Worm (Caenorhabditis elegans): Measurements from ENCODE around the gene dgk-2.

dgk-2 gene

ce11 chrX:4504108-4504668 is at the start of gene dgk-2:
TSS of gene dgk-2 (minus strand) at chrX:4504388.
- TF ChIP-seq C34F6.9 (tag; optimal IDR thresholded peaks at IDR 0.05) (peak; percentile 54), nhr-129 (tag; optimal IDR thresholded peaks at IDR 0.05) (peak; percentile 22), nhr-25 (tag; optimal IDR thresholded peaks at IDR 0.05) (peak; percentile 19), crh-2 (tag; optimal IDR thresholded peaks at IDR 0.05) (peak; percentile 45), nhr-10 (tag; optimal IDR thresholded peaks at IDR 0.05) (no peak), fos-1 (tag; optimal IDR thresholded peaks at IDR 0.05) (peak; percentile 4), mdl-1 (tag; optimal IDR thresholded peaks at IDR 0.05) (peak in 1 of 2 experiments; percentile 8), lsy-2 (tag; optimal IDR thresholded peaks at IDR 0.05) (peak in 1 of 2 experiments; percentile 18), nhr-21 (tag; optimal IDR thresholded peaks at IDR 0.05) (no peak)

ce11 chrX:4553491-4553890 is 49.3 kb upstream of the dgk-2 start:
- TF ChIP-seq elt-3 (tag; optimal IDR thresholded peaks at IDR 0.05) (no peak), nhr-12 (tag; optimal IDR thresholded peaks at IDR 0.05) (no peak), F13H6.1 (tag; optimal IDR thresholded peaks at IDR 0.05) (peak; percentile 17), sma-9 (GFP tag; optimal IDR thresholded peaks at IDR 0.05) (peak; percentile 6), sma-9 (tag; optimal IDR thresholded peaks at IDR 0.05) (no peak), nhr-129 (tag; optimal IDR thresholded peaks at IDR 0.05) (peak; percentile 16)

DNA sequence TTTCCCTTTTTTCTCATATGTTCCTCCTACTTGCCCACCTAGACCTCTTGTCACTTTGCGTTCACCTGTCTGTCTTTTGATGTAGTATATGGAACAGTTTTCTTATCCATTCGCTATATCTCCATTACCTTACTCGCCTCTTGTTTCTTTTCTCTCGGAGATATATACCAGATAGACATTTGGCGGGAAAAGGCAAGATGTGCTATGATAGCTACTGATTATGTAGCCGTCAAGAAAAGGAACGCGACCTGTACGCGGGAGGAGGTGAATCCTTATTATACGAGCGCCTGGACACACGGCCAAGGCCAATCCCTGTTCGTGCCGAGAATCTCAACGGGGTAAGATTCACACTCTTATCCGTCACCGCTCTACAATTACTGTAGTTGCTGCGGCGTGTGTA is 48.8 kb upstream of the dgk-2 start:
- TF ChIP-seq sma-9 (GFP tag; optimal IDR thresholded peaks at IDR 0.05): peak; percentile 8
- no peak for TF ChIP-seq sma-9 (tag; optimal IDR thresholded peaks at IDR 0.05)
- TF ChIP-seq alr-1 (tag; optimal IDR thresholded peaks at IDR 0.05): no peak
- TF ChIP-seq fos-1 (tag; optimal IDR thresholded peaks at IDR 0.05): no peak

DNA sequence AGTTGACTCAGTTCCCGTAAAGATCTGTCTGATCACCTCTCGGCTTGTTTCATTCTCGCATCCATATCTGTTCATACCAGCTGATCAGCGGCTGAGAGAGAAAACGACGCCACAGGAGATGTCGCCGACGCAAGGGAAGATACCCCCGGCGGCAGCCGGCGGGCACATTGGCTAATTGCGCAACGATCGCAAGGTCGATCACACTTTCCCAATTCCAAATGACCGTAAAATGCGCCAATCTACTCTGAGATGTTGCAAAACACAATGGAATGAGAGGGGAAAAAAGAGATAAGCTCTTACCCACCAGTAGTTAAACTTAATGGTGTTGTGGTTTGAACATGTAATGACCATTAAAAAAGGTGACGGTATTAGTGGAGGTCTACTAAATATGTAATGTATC is 46.8 kb upstream of the dgk-2 start:
- TF ChIP-seq lin-11 (tag; optimal IDR thresholded peaks at IDR 0.05) (no peak), alr-1 (tag; optimal IDR thresholded peaks at IDR 0.05) (no peak), nhr-237 (tag; optimal IDR thresholded peaks at IDR 0.05) (no peak), ama-1 (optimal IDR thresholded peaks at IDR 0.05) (no peak), crh-2 (tag; optimal IDR thresholded peaks at IDR 0.05) (no peak), sem-4 (tag; optimal IDR thresholded peaks at IDR 0.05) (peak; percentile 57), nhr-77 (tag; optimal IDR thresholded peaks at IDR 0.05) (no peak), ztf-1 (GFP tag; conservative IDR thresholded peaks at IDR 0.05) (no peak), nhr-11 (tag; optimal IDR thresholded peaks at IDR 0.05) (no peak), sma-9 (GFP tag; optimal IDR thresholded peaks at IDR 0.05) (peak; percentile 28), sma-9 (tag; optimal IDR thresholded peaks at IDR 0.05) (no peak), ztf-4 (tag; optimal IDR thresholded peaks at IDR 0.05) (no peak), ceh-82 (tag; optimal IDR thresholded peaks at IDR 0.05) (no peak), elt-1 (tag; optimal IDR thresholded peaks at IDR 0.05) (no peak), mab-5 (tag; optimal IDR thresholded peaks at IDR 0.05) (no peak), egl-27 (tag; optimal IDR thresholded peaks at IDR 0.05) (peak; percentile 46), nhr-25 (tag; optimal IDR thresholded peaks at IDR 0.05) (peak; percentile 60), ztf-11 (tag; optimal IDR thresholded peaks at IDR 0.05) (no peak), blmp-1 (tag; optimal IDR thresholded peaks at IDR 0.05; ENCODE audit: insufficient read depth) (peak; percentile 16), ceh-16 (tag; optimal IDR thresholded peaks at IDR 0.05) (peak; percentile 64), nhr-6 (tag; optimal IDR thresholded peaks at IDR 0.05) (no peak), lsy-2 (tag; optimal IDR thresholded peaks at IDR 0.05) (no peak), mbf-1 (tag; optimal IDR thresholded peaks at IDR 0.05) (no peak), sma-3 (GFP tag; optimal IDR thresholded peaks at IDR 0.05) (no peak), nhr-21 (tag; optimal IDR thresholded peaks at IDR 0.05) (peak; percentile 13), nhr-129 (tag; optimal IDR thresholded peaks at IDR 0.05) (peak; percentile 47)

- TF ChIP-seq ZK546.5 (tag; optimal IDR thresholded peaks at IDR 0.05): no peak
- TF ChIP-seq gmeb-1 (tag; optimal IDR thresholded peaks at IDR 0.05): no peak
- no peak for TF ChIP-seq aly-2 (tag; optimal IDR thresholded peaks at IDR 0.05)
- TF ChIP-seq elt-3 (tag; optimal IDR thresholded peaks at IDR 0.05): no peak
- TF ChIP-seq fos-1 (tag; optimal IDR thresholded peaks at IDR 0.05): no peak
- no peak for TF ChIP-seq nhr-23 (tag; optimal IDR thresholded peaks at IDR 0.05)
- TF ChIP-seq C34F6.9 (tag; optimal IDR thresholded peaks at IDR 0.05): no peak
- peak; percentile 3 for TF ChIP-seq nhr-25 (tag; optimal IDR thresholded peaks at IDR 0.05)
- TF ChIP-seq unc-62 (GFP tag; optimal IDR thresholded peaks at IDR 0.05): no peak
- TF ChIP-seq ceh-82 (tag; optimal IDR thresholded peaks at IDR 0.05): no peak
- no peak for TF ChIP-seq unc-55 (GFP tag; optimal IDR thresholded peaks at IDR 0.05)
- TF ChIP-seq crh-2 (tag; optimal IDR thresholded peaks at IDR 0.05): no peak
- TF ChIP-seq R02D3.7 (tag; optimal IDR thresholded peaks at IDR 0.05): no peak
- no peak for TF ChIP-seq ceh-16 (tag; optimal IDR thresholded peaks at IDR 0.05)
- peak; percentile 1 for TF ChIP-seq nhr-129 (tag; optimal IDR thresholded peaks at IDR 0.05)
- TF ChIP-seq lin-13 (GFP tag; optimal IDR thresholded peaks at IDR 0.05): no peak
- no peak for TF ChIP-seq ztf-4 (tag; optimal IDR thresholded peaks at IDR 0.05)
Measured at ce11 chrX:4549853-4550596, 45.8 kb upstream of the dgk-2 start, which contains the start of gene C07A12.18. TSS of gene C07A12.18 (minus strand) at chrX:4549903.
